Worm (Caenorhabditis elegans) whole organism, L4 larva: ENCODE data around the gene nhr-172.

ENCODE experiments used
- aha-1 ChIP-seq: fragments of 150-350 bp; peaks from one replicate; lab custom pipeline; 2014; ENCODE audit warnings: missing biosample characterization, missing genetic modification characterization
- daf-12 ChIP-seq: fragments of 150-350 bp; optimal IDR thresholded peaks from 2 replicates; lab custom pipeline; 2014; ENCODE audit warnings: missing biosample characterization, missing genetic modification reagents, missing genetic modification characterization
- dmd-8 ChIP-seq: fragments of 200-800 bp; sonication (Bioruptor generic); IDR thresholded peaks from 2 replicates; pipeline ENCODE4 v1.3.6; 2022; ENCODE audit warnings: missing genetic modification characterization, missing compliant biosample characterization
- dve-1 ChIP-seq: sonication (generic microtip); optimal IDR thresholded peaks from 2 replicates; lab custom pipeline; 2017; ENCODE audit warnings: antibody characterized with exemption, mild to moderate bottlenecking, missing genetic modification characterization, missing compliant biosample characterization; ENCODE audit not compliant: insufficient read depth
- fos-1 ChIP-seq: fragments of 150-350 bp; optimal IDR thresholded peaks from 2 replicates; lab custom pipeline; 2014; ENCODE audit warnings: missing biosample characterization, missing genetic modification characterization
- lin-39 ChIP-seq: fragments of 150-350 bp; optimal IDR thresholded peaks from 2 replicates; lab custom pipeline; 2014; ENCODE audit warnings: missing biosample characterization, missing genetic modification reagents, missing genetic modification characterization
- lir-3 ChIP-seq: sonication (generic microtip); optimal IDR thresholded peaks from 2 replicates; lab custom pipeline; 2016; ENCODE audit warnings: mild to moderate bottlenecking, missing genetic modification characterization, missing compliant biosample characterization

DNA sequence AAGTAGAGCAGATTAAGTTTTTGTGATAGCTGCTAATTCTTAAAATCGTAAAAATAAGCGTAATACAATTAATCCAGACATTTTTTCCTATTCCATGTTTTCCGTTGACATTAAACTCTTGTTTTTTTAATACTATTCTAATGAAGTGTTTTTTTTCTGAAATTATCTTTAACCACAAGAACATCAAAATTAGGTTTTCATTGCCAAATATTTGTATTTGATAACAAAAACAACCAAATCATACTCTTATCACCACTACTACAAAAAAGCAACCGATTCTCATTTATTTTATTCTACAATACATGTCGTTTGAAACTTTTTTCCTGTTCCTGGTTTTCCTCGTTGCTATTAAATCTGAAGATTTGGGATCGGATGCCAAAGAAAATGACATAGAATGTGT is 18.4 kb downstream of the nhr-172 start, which contains the start of gene C54F6.17:
- TF ChIP-seq lin-39 (tag; lab: Kevin White, UChicago) (no peak), fos-1 (tag; lab: Kevin White, UChicago) (no peak), dve-1 (no peak), lir-3 (tag; lab: Kevin White, UChicago) (no peak), daf-12 (tag; lab: Kevin White, UChicago) (no peak), aha-1 (tag; lab: Kevin White, UChicago) (no peak), dmd-8 (GFP tag; lab: Robert Waterston, UW) (no peak)
